Fruit fly (Drosophila melanogaster): ENCODE data around the gene CG6739.

- TF ChIP-seq Myc (optimal IDR thresholded peaks at IDR 0.05) (no peak), psq (optimal IDR thresholded peaks at IDR 0.05) (no peak)
These were observed 27.0 kb downstream of the CG6739 start for dm6 chr2L:7635156-7635555.

All from Kc167 (cell line).